Fruit fly (Drosophila melanogaster) whole organism, embryonic: Measurements from ENCODE around the gene Sgsf.

Experiments used
- Atf6 ChIP-seq: fragments of 200-800 bp; sonication (Bioruptor generic); IDR thresholded peaks from 2 replicates; pipeline ENCODE4 v1.3.6; 2022; ENCODE audit warnings: missing biosample characterization, missing genetic modification characterization
- CG11504 ChIP-seq: fragments of 200-800 bp; sonication (Bioruptor generic); optimal IDR thresholded peaks from 3 replicates; lab custom pipeline; 2019; ENCODE audit warnings: missing biosample characterization, mild to moderate bottlenecking, missing genetic modification characterization, moderate library complexity
- CG15514 ChIP-seq: fragments of 200-800 bp; sonication (Bioruptor generic); optimal IDR thresholded peaks from 3 replicates; lab custom pipeline; 2017; ENCODE audit warnings: missing biosample characterization, missing genetic modification characterization, mild to moderate bottlenecking, moderate library complexity, missing genetic modification reagents
- CG16779 ChIP-seq: fragments of 200-800 bp; sonication (Bioruptor generic); IDR thresholded peaks from 2 replicates; pipeline ENCODE4 v1.3.6; 2022; ENCODE audit warnings: missing biosample characterization, missing genetic modification characterization
- CG16863 ChIP-seq: fragments of 200-800 bp; sonication (Bioruptor generic); optimal IDR thresholded peaks from 3 replicates; lab custom pipeline; 2016; ENCODE audit warnings: missing biosample characterization, missing genetic modification characterization
- CG17385 ChIP-seq: fragments of 200-800 bp; sonication (Bioruptor generic); optimal IDR thresholded peaks from 3 replicates; lab custom pipeline; 2018; ENCODE audit warnings: missing biosample characterization, mild to moderate bottlenecking, missing genetic modification characterization
- CG2875 ChIP-seq: fragments of 200-800 bp; sonication (Bioruptor generic); optimal IDR thresholded peaks from 2 replicates; lab custom pipeline; 2017; ENCODE audit warnings: missing biosample characterization, mild to moderate bottlenecking, missing genetic modification characterization, missing genetic modification reagents
- CG2889 ChIP-seq: fragments of 200-800 bp; sonication (Bioruptor generic); IDR thresholded peaks from 3 replicates; pipeline ENCODE4 v1.3.6; 2022; ENCODE audit warnings: missing biosample characterization, missing genetic modification characterization
- CG30403 ChIP-seq: fragments of 200-800 bp; sonication (Bioruptor generic); optimal IDR thresholded peaks from 3 replicates; lab custom pipeline; 2016; ENCODE audit warnings: missing biosample characterization, missing genetic modification characterization
- CG32532 ChIP-seq: fragments of 200-800 bp; sonication (Bioruptor generic); IDR thresholded peaks from 2 replicates; pipeline ENCODE4 v1.3.6; 2022; ENCODE audit warnings: missing biosample characterization, missing genetic modification characterization
- CG34224 ChIP-seq: fragments of 200-800 bp; sonication (Bioruptor generic); IDR thresholded peaks from 3 replicates; pipeline ENCODE4 v1.3.6; 2022; ENCODE audit warnings: missing biosample characterization, missing genetic modification characterization; ENCODE audit not compliant: partially characterized antibody
- CG6683 ChIP-seq: fragments of 200-800 bp; sonication (Bioruptor generic); optimal IDR thresholded peaks from 2 replicates; lab custom pipeline; 2017; ENCODE audit warnings: missing biosample characterization, mild to moderate bottlenecking, missing genetic modification characterization, missing genetic modification reagents
- CG7839 ChIP-seq: fragments of 200-800 bp; sonication (Bioruptor generic); optimal IDR thresholded peaks from 3 replicates; lab custom pipeline; 2018; ENCODE audit warnings: missing biosample characterization, mild to moderate bottlenecking, missing genetic modification characterization, moderate library complexity
- CG7928 ChIP-seq: fragments of 200-800 bp; sonication (Bioruptor generic); optimal IDR thresholded peaks from 2 replicates; lab custom pipeline; 2017; ENCODE audit warnings: missing biosample characterization, mild to moderate bottlenecking, missing genetic modification characterization
- CG8478 ChIP-seq: fragments of >200 bp; optimal IDR thresholded peaks from 2 replicates; lab custom pipeline; 2018
- CG9215 ChIP-seq: fragments of 200-800 bp; sonication (Bioruptor generic); IDR thresholded peaks from 2 replicates; pipeline ENCODE4 v1.3.6; 2022; ENCODE audit warnings: missing biosample characterization, missing genetic modification characterization
- CG9797 ChIP-seq: fragments of 200-800 bp; sonication (Bioruptor generic); optimal IDR thresholded peaks from 3 replicates; lab custom pipeline; 2018; ENCODE audit warnings: missing biosample characterization, mild to moderate bottlenecking, missing genetic modification characterization
- CkIIα-i1 ChIP-seq: fragments of 200-800 bp; sonication (Bioruptor generic); IDR thresholded peaks from 2 replicates; pipeline ENCODE4 v1.3.6; 2022; ENCODE audit warnings: missing biosample characterization, missing genetic modification characterization
- Dip2 ChIP-seq: fragments of 200-800 bp; sonication (Bioruptor generic); IDR thresholded peaks from 2 replicates; pipeline ENCODE4 v1.3.6; 2022; ENCODE audit warnings: missing biosample characterization, missing genetic modification characterization
- Gug ChIP-seq: fragments of 200-800 bp; sonication (Bioruptor generic); IDR thresholded peaks from 4 replicates; pipeline ENCODE4 v1.3.6; 2022; ENCODE audit warnings: missing biosample characterization, missing genetic modification characterization
- HLHmδ ChIP-seq: fragments of 200-800 bp; sonication (Bioruptor generic); optimal IDR thresholded peaks from 2 replicates; lab custom pipeline; 2018; ENCODE audit warnings: missing biosample characterization, mild to moderate bottlenecking, missing genetic modification characterization, moderate library complexity
- Hmr ChIP-seq: fragments of 200-800 bp; sonication (Bioruptor generic); optimal IDR thresholded peaks from 3 replicates; lab custom pipeline; 2017; ENCODE audit warnings: mild to moderate bottlenecking, missing biosample characterization, missing genetic modification reagents, missing genetic modification characterization
- Myb ChIP-seq: fragments of 200-800 bp; sonication (Bioruptor generic); optimal IDR thresholded peaks from 2 replicates; lab custom pipeline; 2016; ENCODE audit warnings: missing biosample characterization, missing genetic modification characterization
- NC2α ChIP-seq: fragments of 200-800 bp; sonication (Bioruptor generic); optimal IDR thresholded peaks from 2 replicates; lab custom pipeline; 2016; ENCODE audit warnings: missing biosample characterization, missing genetic modification characterization
- NfI ChIP-seq: fragments of 200-800 bp; sonication (Bioruptor generic); optimal IDR thresholded peaks from 3 replicates; lab custom pipeline; 2018; ENCODE audit warnings: missing biosample characterization, mild to moderate bottlenecking, missing genetic modification characterization, moderate library complexity
- Opbp ChIP-seq: fragments of 200-800 bp; sonication (Bioruptor generic); IDR thresholded peaks from 3 replicates; pipeline ENCODE4 v1.3.6; 2022; ENCODE audit warnings: missing biosample characterization, missing genetic modification characterization; ENCODE audit not compliant: partially characterized antibody
- Pdp1 ChIP-seq, 2 experiments: fragments of 200-800 bp; sonication (Bioruptor generic); optimal IDR thresholded peaks; 3 replicates each; lab custom pipeline; 2016; ENCODE audit warnings: missing biosample characterization in 2 of 2, missing genetic modification characterization in 2 of 2, mild to moderate bottlenecking in 1 of 2, moderate library complexity in 1 of 2
- Rfx ChIP-seq: fragments of 200-800 bp; sonication (Bioruptor generic); IDR thresholded peaks from 2 replicates; pipeline ENCODE4 v1.3.6; 2022; ENCODE audit warnings: missing biosample characterization, missing genetic modification characterization
- Rx ChIP-seq: fragments of 200-800 bp; sonication (Bioruptor generic); IDR thresholded peaks from 2 replicates; pipeline ENCODE4 v1.3.6; 2022; ENCODE audit warnings: missing biosample characterization, missing genetic modification characterization
- Tbp ChIP-seq: fragments of >200 bp; optimal IDR thresholded peaks from 2 replicates; lab custom pipeline; 2018; ENCODE audit warnings: missing biosample characterization, missing genetic modification characterization
- abd-A ChIP-seq: fragments of 200-800 bp; sonication (Bioruptor generic); optimal IDR thresholded peaks from 3 replicates; lab custom pipeline; 2019; ENCODE audit warnings: missing biosample characterization, mild to moderate bottlenecking, missing genetic modification characterization, moderate library complexity
- az2 ChIP-seq: fragments of 200-800 bp; sonication (Bioruptor generic); optimal IDR thresholded peaks from 3 replicates; lab custom pipeline; 2016; ENCODE audit warnings: missing biosample characterization, missing genetic modification characterization
- bigmax ChIP-seq: fragments of 200-800 bp; sonication (Bioruptor generic); optimal IDR thresholded peaks from 2 replicates; lab custom pipeline; 2018; ENCODE audit warnings: missing biosample characterization, mild to moderate bottlenecking, missing genetic modification characterization
- cato ChIP-seq: fragments of 200-800 bp; sonication (Bioruptor generic); optimal IDR thresholded peaks from 2 replicates; lab custom pipeline; 2016; ENCODE audit warnings: missing biosample characterization, missing genetic modification characterization, borderline replicate concordance
- ci ChIP-seq: fragments of 200-800 bp; sonication (Bioruptor generic); IDR thresholded peaks from 3 replicates; pipeline ENCODE4 v1.3.6; 2022; ENCODE audit warnings: missing biosample characterization, missing genetic modification characterization
- dpn ChIP-seq, 2 experiments: fragments of 200-800 bp; sonication (Bioruptor generic); optimal IDR thresholded peaks; 3 replicates each; lab custom pipeline; 2016; ENCODE audit warnings: missing biosample characterization in 2 of 2, missing genetic modification characterization in 2 of 2
- ems ChIP-seq: fragments of 200-800 bp; sonication (Bioruptor generic); optimal IDR thresholded peaks from 3 replicates; lab custom pipeline; 2016; ENCODE audit warnings: missing biosample characterization, missing genetic modification characterization
- exex ChIP-seq: fragments of 200-800 bp; sonication (Bioruptor generic); optimal IDR thresholded peaks from 4 replicates; lab custom pipeline; 2018; ENCODE audit warnings: missing biosample characterization, mild to moderate bottlenecking, missing genetic modification characterization, moderate library complexity
- fd64A ChIP-seq: fragments of 200-800 bp; sonication (Bioruptor generic); optimal IDR thresholded peaks from 3 replicates; lab custom pipeline; 2018; ENCODE audit warnings: missing biosample characterization, mild to moderate bottlenecking, missing genetic modification characterization
- gce ChIP-seq: fragments of 200-800 bp; sonication (Bioruptor generic); IDR thresholded peaks from 3 replicates; pipeline ENCODE4 v1.3.6; 2022; ENCODE audit warnings: missing biosample characterization, missing genetic modification characterization
- gro ChIP-seq: fragments of 200-800 bp; sonication (Bioruptor generic); optimal IDR thresholded peaks from 2 replicates; lab custom pipeline; 2016; ENCODE audit warnings: missing biosample characterization, missing genetic modification characterization
- ham ChIP-seq: fragments of 200-800 bp; sonication (Bioruptor generic); IDR thresholded peaks from 2 replicates; pipeline ENCODE4 v1.3.6; 2022; ENCODE audit warnings: missing biosample characterization, missing genetic modification characterization
- hth ChIP-seq: fragments of >200 bp; optimal IDR thresholded peaks from 2 replicates; lab custom pipeline; 2017; ENCODE audit warnings: inconsistent platforms
- nmo ChIP-seq: fragments of 200-800 bp; sonication (Bioruptor generic); optimal IDR thresholded peaks from 2 replicates; lab custom pipeline; 2018; ENCODE audit warnings: missing biosample characterization, mild to moderate bottlenecking, missing genetic modification characterization, moderate library complexity
- onecut ChIP-seq: fragments of 200-800 bp; sonication (Bioruptor generic); IDR thresholded peaks from 2 replicates; pipeline ENCODE4 v1.3.6; 2022; ENCODE audit warnings: missing biosample characterization, missing genetic modification characterization
- org-1 ChIP-seq: fragments of 200-800 bp; sonication (Bioruptor generic); optimal IDR thresholded peaks from 2 replicates; lab custom pipeline; 2017; ENCODE audit warnings: missing biosample characterization, missing genetic modification characterization
- rib ChIP-seq: fragments of 200-800 bp; sonication (Bioruptor generic); IDR thresholded peaks from 2 replicates; pipeline ENCODE4 v1.3.6; 2022; ENCODE audit warnings: missing biosample characterization, missing genetic modification characterization
- sr ChIP-seq: fragments of 200-800 bp; sonication (Bioruptor generic); IDR thresholded peaks from 3 replicates; pipeline ENCODE4 v1.3.6; 2022; ENCODE audit warnings: missing biosample characterization, missing genetic modification characterization
- stc ChIP-seq: fragments of 200-800 bp; sonication (Bioruptor generic); IDR thresholded peaks from 2 replicates; pipeline ENCODE4 v1.3.6; 2022; ENCODE audit warnings: missing biosample characterization, missing genetic modification characterization
- unc-4 ChIP-seq: fragments of 200-800 bp; sonication (Bioruptor generic); IDR thresholded peaks from 2 replicates; pipeline ENCODE4 v1.3.6; 2022; ENCODE audit warnings: missing biosample characterization, missing genetic modification characterization; ENCODE audit not compliant: partially characterized antibody
- wek ChIP-seq: fragments of 200-800 bp; sonication (Bioruptor generic); optimal IDR thresholded peaks from 3 replicates; lab custom pipeline; 2018; ENCODE audit warnings: missing biosample characterization, mild to moderate bottlenecking, missing genetic modification characterization, moderate library complexity
- zfh1 ChIP-seq: fragments of 200-800 bp; sonication (Bioruptor generic); IDR thresholded peaks from 3 replicates; pipeline ENCODE4 v1.3.6; 2022; ENCODE audit warnings: missing biosample characterization, missing genetic modification characterization

Gene Sgsf

DNA sequence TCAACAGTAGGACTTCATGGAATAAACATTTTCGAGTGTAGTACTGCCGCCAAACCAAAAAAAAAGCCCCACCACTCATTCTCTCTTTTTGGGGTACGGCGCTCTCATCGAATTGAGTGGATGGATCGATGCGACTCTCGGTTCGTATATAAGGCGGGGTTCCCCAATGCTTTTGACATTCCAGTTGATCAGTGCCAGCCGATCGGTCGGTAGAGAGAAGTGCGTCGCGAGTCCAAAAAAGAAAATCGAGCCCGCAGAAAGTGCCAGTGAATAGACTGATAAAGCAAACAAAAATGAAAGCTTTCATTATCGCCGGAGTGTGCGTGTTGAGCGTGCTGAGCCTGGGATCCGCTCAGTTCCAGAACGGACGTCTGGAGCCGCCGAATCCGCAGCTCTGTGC, 18.4 kb downstream of the Sgsf start, which contains the start of gene CG4115 (continued):
- TF ChIP-seq CkIIα-i1 (GFP tag; lab: Robert Waterston, UW) (no peak), Gug (GFP tag; lab: Robert Waterston, UW) (no peak), CG6683 (no peak), NfI (GFP tag; lab: Kevin White, UChicago) (no peak), stc (GFP tag; lab: Robert Waterston, UW) (0 out of 2 replicates have a peak, but pooled peaks have one; percentile 10), Hmr (GFP tag; lab: Kevin White, UChicago) (no peak), CG16863 (GFP tag; lab: Kevin White, UChicago) (no peak), CG34224 (no peak), onecut (GFP tag; lab: Robert Waterston, UW) (peak; percentile 67), nmo (GFP tag; lab: Kevin White, UChicago) (no peak), CG2875 (GFP tag; lab: Kevin White, UChicago) (no peak), Rx (no peak), Dip2 (no peak), CG32532 (GFP tag; lab: Robert Waterston, UW) (no peak), zfh1 (no peak), ci (GFP tag; lab: Robert Waterston, UW) (0 out of 3 replicates have a peak, but pooled peaks have one; percentile 49), cato (GFP tag; lab: Kevin White, UChicago) (no peak), dpn (GFP tag; optimal IDR thresholded peaks at IDR 0.05; lab: Kevin White, UChicago) (no peak), CG17385 (no peak), az2 (no peak), Opbp (GFP tag; lab: Robert Waterston, UW) (0 out of 3 replicates have a peak, but pooled peaks have one; percentile 4), CG9797 (no peak), abd-A (tag; lab: Kevin White, UChicago) (no peak), CG9215 (GFP tag; lab: Robert Waterston, UW) (no peak), org-1 (no peak), fd64A (GFP tag; lab: Kevin White, UChicago) (no peak), Myb (GFP tag; lab: Kevin White, UChicago) (no peak), CG7839 (tag; lab: Kevin White, UChicago) (no peak), CG30403 (GFP tag; lab: Kevin White, UChicago) (no peak), Tbp (GFP tag; lab: Kevin White, UChicago) (no peak), gce (GFP tag; lab: Robert Waterston, UW) (0 out of 3 replicates have a peak, but pooled peaks have one; percentile 15), bigmax (GFP tag; lab: Kevin White, UChicago) (no peak), sr (no peak), rib (GFP tag; lab: Robert Waterston, UW) (0 out of 2 replicates have a peak, but pooled peaks have one; percentile 21), CG16779 (GFP tag; lab: Robert Waterston, UW) (no peak), CG2889 (GFP tag; lab: Robert Waterston, UW) (no peak), Pdp1 (GFP tag; optimal IDR thresholded peaks at IDR 0.05; lab: Kevin White, UChicago) (no peak), exex (tag; lab: Kevin White, UChicago) (no peak), gro (GFP tag; lab: Kevin White, UChicago) (no peak), CG7928 (GFP tag; lab: Kevin White, UChicago) (no peak), NC2α (GFP tag; lab: Kevin White, UChicago) (no peak), CG8478 (no peak), unc-4 (GFP tag; lab: Robert Waterston, UW) (no peak), CG15514 (GFP tag; lab: Kevin White, UChicago) (no peak), wek (GFP tag; lab: Kevin White, UChicago) (no peak), HLHmδ (GFP tag; lab: Kevin White, UChicago) (no peak), CG11504 (tag; lab: Kevin White, UChicago) (no peak), Rfx (GFP tag; lab: Robert Waterston, UW) (peak; percentile 16; the same call in 1 of the 2 replicates), Atf6 (no peak), ems (GFP tag; lab: Kevin White, UChicago) (no peak), hth (no peak), ham (GFP tag; lab: Robert Waterston, UW) (peak; percentile 29; the same call in 1 of the 2 replicates)
